Worm (Caenorhabditis elegans) whole organism, young adult: Measurements from ENCODE around the gene C32D5.10.

Experiments used
- ceh-40 ChIP-seq: fragments of 200-800 bp; sonication (Bioruptor generic); IDR thresholded peaks from 2 replicates; pipeline ENCODE4 v1.3.6; 2022; ENCODE audit warnings: missing genetic modification characterization, missing compliant biosample characterization
- ceh-91 ChIP-seq: fragments of 200-800 bp; sonication (Bioruptor generic); IDR thresholded peaks from 2 replicates; pipeline ENCODE4 v1.3.6; 2022; ENCODE audit warnings: missing genetic modification reagents, missing genetic modification characterization, missing compliant biosample characterization
- ekl-4 ChIP-seq: fragments of 200-800 bp; sonication (Bioruptor generic); IDR thresholded peaks from 2 replicates; pipeline ENCODE4 v1.3.6; 2022; ENCODE audit warnings: missing genetic modification reagents, missing genetic modification characterization, missing compliant biosample characterization
- gei-17 ChIP-seq: fragments of 200-800 bp; sonication (Bioruptor generic); optimal IDR thresholded peaks from 2 replicates; lab custom pipeline; 2018; ENCODE audit warnings: mild to moderate bottlenecking, missing genetic modification characterization, missing compliant biosample characterization
- lir-1 ChIP-seq: fragments of 200-800 bp; sonication (Bioruptor generic); conservative IDR thresholded peaks from 2 replicates; pipeline ENCODE4 v1.3.6; 2022; ENCODE audit warnings: missing genetic modification reagents, missing genetic modification characterization, missing compliant biosample characterization
- madf-10 ChIP-seq: sonication (generic microtip); optimal IDR thresholded peaks from 2 replicates; lab custom pipeline; 2016; ENCODE audit warnings: mild to moderate bottlenecking, missing genetic modification characterization, missing compliant biosample characterization
- pha-4 ChIP-seq: fragments of 150-350 bp; sonication (generic microtip); optimal IDR thresholded peaks from 2 replicates; lab custom pipeline; 2014; ENCODE audit warnings: missing biosample characterization, missing genetic modification reagents, missing genetic modification characterization
- rcor-1 ChIP-seq: fragments of 200-800 bp; sonication (Bioruptor generic); IDR thresholded peaks from 2 replicates; pipeline ENCODE4 v1.3.6; 2022; ENCODE audit warnings: missing genetic modification reagents, missing genetic modification characterization, missing compliant biosample characterization
- sptf-2 ChIP-seq: fragments of 200-800 bp; sonication (Bioruptor generic); optimal IDR thresholded peaks from 2 replicates; lab custom pipeline; 2018; ENCODE audit warnings: mild to moderate bottlenecking, missing genetic modification characterization, missing compliant biosample characterization

ce11 chrII:6322979-6323378, 28.8 kb downstream of the C32D5.10 start, which contains the start of gene C32D5.4:
- TF ChIP-seq ekl-4 (no peak), sptf-2 (GFP tag; lab: Kevin White, UChicago) (no peak), gei-17 (GFP tag; lab: Kevin White, UChicago) (no peak), lir-1 (GFP tag; lab: Robert Waterston, UW) (no peak), pha-4 (no peak), madf-10 (tag; lab: Kevin White, UChicago) (no peak), rcor-1 (no peak), ceh-91 (GFP tag; lab: Robert Waterston, UW) (no peak), ceh-40 (GFP tag; lab: Robert Waterston, UW) (no peak)
